Fruit fly (Drosophila melanogaster) whole organism, wandering third instar larva: ENCODE data around the gene CG5122.

ENCODE experiments used
- CrebA ChIP-seq: fragments of 200-800 bp; sonication (Bioruptor generic); optimal IDR thresholded peaks from 2 replicates; lab custom pipeline; 2016; ENCODE audit warnings: missing biosample characterization, mild to moderate bottlenecking, missing genetic modification characterization, borderline replicate concordance
- GATAd ChIP-seq: sonication (Bioruptor generic); optimal IDR thresholded peaks from 2 replicates; lab custom pipeline; 2016; ENCODE audit warnings: missing biosample characterization, missing genetic modification characterization
- HLH106 ChIP-seq: fragments of 200-800 bp; optimal IDR thresholded peaks from 3 replicates; lab custom pipeline; 2019; ENCODE audit warnings: missing biosample characterization, mild to moderate bottlenecking, missing genetic modification characterization, moderate library complexity
- Jra ChIP-seq: sonication (Bioruptor generic); optimal IDR thresholded peaks from 2 replicates; lab custom pipeline; 2016; ENCODE audit warnings: missing biosample characterization, missing genetic modification characterization
- Mio ChIP-seq: sonication (Bioruptor generic); optimal IDR thresholded peaks from 2 replicates; lab custom pipeline; 2016; ENCODE audit warnings: missing biosample characterization, missing genetic modification characterization
- Myc ChIP-seq: fragments of >200 bp; optimal IDR thresholded peaks from 2 replicates; lab custom pipeline; 2017
- N ChIP-seq: fragments of >200 bp; optimal IDR thresholded peaks from 2 replicates; lab custom pipeline; 2018; ENCODE audit warnings: missing biosample characterization, missing external identifiers, missing genetic modification characterization
- OdsH ChIP-seq: fragments of 200-800 bp; sonication (Bioruptor generic); optimal IDR thresholded peaks from 2 replicates; lab custom pipeline; 2016; ENCODE audit warnings: missing biosample characterization, mild to moderate bottlenecking, missing genetic modification characterization
- Sp1 ChIP-seq: fragments of 200-800 bp; sonication (Bioruptor generic); optimal IDR thresholded peaks from 3 replicates; lab custom pipeline; 2019; ENCODE audit warnings: missing biosample characterization, mild to moderate bottlenecking, missing genetic modification characterization, moderate library complexity
- br ChIP-seq: fragments of 200-800 bp; sonication (Bioruptor generic); optimal IDR thresholded peaks from 2 replicates; lab custom pipeline; 2016; ENCODE audit warnings: missing biosample characterization, missing genetic modification characterization
- psq ChIP-seq: fragments of 200-800 bp; sonication (Bioruptor generic); optimal IDR thresholded peaks from 3 replicates; lab custom pipeline; 2017; ENCODE audit warnings: missing biosample characterization, mild to moderate bottlenecking, missing genetic modification characterization, moderate library complexity
- usp ChIP-seq: fragments of >200 bp; optimal IDR thresholded peaks from 2 replicates; lab custom pipeline; 2017; ENCODE audit warnings: missing biosample characterization, missing genetic modification characterization
- woc ChIP-seq: sonication (Bioruptor generic); optimal IDR thresholded peaks from 2 replicates; lab custom pipeline; 2016; ENCODE audit warnings: missing biosample characterization, mild to moderate bottlenecking, missing genetic modification characterization

The CG5122 gene

DNA sequence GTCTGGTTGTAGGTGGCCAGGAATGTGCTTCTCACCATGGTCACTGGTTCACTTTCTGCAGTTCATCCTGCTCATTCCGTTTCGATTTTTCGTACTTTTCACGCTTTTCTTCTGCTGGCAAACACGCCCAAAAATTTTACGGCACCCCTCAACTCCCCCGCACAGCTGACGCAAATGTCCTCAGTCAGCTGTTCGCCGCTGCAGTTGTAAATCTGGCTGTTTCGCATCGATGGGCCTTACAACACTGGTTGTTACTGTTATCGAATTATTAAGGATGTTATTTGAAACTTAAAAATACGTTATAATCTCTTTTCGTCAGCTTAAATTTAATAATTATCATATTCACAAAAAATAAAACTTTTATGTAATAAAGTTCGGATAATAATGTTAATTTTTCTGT, 52.0 kb downstream of the CG5122 start, which contains the start of gene Mgat3:
Mgat3 (minus strand) TSS at position 182 of the 400 bp plus-strand sequence.
- TF ChIP-seq br (GFP tag; lab: Kevin White, UChicago) (no peak), Jra (GFP tag; lab: Kevin White, UChicago) (no peak), Mio (no peak)

DNA sequence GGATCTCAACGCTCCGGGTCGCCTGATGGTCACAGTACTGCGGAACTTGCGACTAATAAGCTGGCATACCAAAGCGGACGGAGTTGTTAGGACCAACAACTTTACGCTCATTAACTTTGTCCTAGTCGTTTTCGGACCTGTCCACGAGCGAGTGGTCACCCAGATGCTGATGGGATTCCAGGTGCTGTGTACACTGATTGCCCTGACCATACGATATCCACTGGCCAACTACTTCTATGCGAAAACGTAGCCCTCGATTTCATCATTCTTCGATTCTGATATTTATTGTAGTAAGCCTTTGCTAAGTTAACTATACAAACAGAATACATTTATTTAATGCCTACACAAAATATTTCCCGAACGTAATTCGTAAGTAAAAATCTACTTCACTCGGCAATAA, 52.8 kb downstream of the CG5122 start, which contains the start of gene Rsph1:
Rsph1 (plus strand) TSS at position 301 of the 400 bp plus-strand sequence.
- TF ChIP-seq Myc (lab: Kevin White, UChicago) (no peak), OdsH (no peak), CrebA (GFP tag; lab: Kevin White, UChicago) (no peak), HLH106 (tag; lab: Kevin White, UChicago) (no peak), GATAd (GFP tag; lab: Kevin White, UChicago) (no peak), usp (GFP tag; lab: Kevin White, UChicago) (no peak), N (GFP tag; lab: Kevin White, UChicago) (no peak), Sp1 (GFP tag; lab: Kevin White, UChicago) (no peak), psq (GFP tag; lab: Kevin White, UChicago) (no peak), woc (GFP tag; lab: Kevin White, UChicago) (no peak)
